Fruit fly (Drosophila melanogaster): ENCODE results near the gene CG42541.
"Not testable (repeated sequence)": the region's sequence is repeated elsewhere in the genome, so short reads cannot be mapped to it uniquely, and the experiment has no call there.

Gene CG42541

DNA sequence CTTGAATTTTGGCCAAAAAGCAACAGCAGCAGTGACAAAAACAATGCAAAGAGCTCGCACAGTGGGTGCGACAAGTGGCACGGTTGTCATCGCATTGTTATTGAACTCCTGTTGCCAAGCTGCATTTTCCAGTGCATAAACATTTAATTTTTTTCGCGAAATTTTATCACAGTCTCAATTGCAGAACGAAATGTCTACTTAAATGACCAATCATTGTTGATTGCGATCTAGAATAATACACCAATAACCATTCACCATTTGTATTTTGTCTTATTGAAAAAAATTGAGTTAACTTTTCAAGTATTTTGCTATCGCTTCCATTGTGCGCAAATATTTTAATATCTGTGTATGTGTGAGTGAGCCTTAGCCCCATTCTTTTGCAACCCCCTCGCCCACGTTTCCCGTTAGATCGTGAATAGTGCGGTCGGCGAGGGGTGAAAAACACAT lies 19.8 kb upstream of the CG42541 start:
- peak in 1 of 2 experiments; percentile 51 for TF ChIP-seq foxo (GFP tag; optimal IDR thresholded peaks at IDR 0.05)
- TF ChIP-seq h (GFP tag; optimal IDR thresholded peaks at IDR 0.05) = no peak
- no peak for TF ChIP-seq Sp1 (GFP tag; optimal IDR thresholded peaks at IDR 0.05)
- TF ChIP-seq ey (GFP tag; optimal IDR thresholded peaks at IDR 0.05) = peak; percentile 12

DNA sequence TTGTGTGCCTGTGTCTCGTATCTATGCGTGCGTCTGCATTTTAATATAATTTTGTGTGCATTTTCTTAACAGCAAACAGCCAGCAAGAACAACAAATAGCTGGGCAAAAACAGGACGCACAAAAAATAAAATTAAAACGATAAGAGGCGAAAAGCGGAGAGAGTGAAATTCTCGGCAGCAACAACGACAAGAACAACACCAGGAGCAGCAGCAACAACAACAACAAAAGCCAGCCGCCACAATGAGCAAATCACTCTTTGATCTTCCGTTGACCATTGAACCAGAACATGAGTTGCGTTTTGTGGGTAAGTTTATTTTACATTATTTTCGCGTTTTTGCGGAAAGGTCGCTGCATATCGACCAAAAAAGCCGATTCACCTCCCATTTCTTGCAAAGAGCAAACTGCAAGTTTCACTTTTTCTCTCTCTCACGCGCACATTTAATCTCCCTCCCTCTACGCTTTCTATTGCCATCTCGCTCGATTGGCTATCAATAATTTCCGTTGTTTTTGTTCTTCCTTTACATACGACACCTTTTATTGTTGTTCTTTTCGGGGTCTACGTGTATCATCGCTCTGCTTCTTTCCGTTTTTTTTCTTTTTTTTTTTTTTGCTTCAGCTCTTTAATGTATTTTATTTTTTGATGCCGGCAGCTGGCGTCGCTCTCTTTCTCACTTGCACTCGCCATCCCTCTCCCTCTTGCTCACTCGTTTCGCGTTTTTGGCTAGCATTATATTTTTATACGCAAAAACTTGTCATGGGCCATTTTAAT lies 19.2 kb upstream of the CG42541 start:
- no peak for TF ChIP-seq tai (GFP tag; optimal IDR thresholded peaks at IDR 0.05)
- peak; percentile 65 for TF ChIP-seq psq (GFP tag; optimal IDR thresholded peaks at IDR 0.05)
- no peak for TF ChIP-seq h (GFP tag; optimal IDR thresholded peaks at IDR 0.05)
- TF ChIP-seq Rel (GFP tag; optimal IDR thresholded peaks at IDR 0.05) = no peak
- peak; percentile 41 for TF ChIP-seq Rel (tag; optimal IDR thresholded peaks at IDR 0.05)
- peak; percentile 40 for TF ChIP-seq Sp1 (GFP tag; optimal IDR thresholded peaks at IDR 0.05)
- no peak for TF ChIP-seq CG32264 (GFP tag; optimal IDR thresholded peaks at IDR 0.05)
- no peak for TF ChIP-seq dmrt93B (GFP tag; optimal IDR thresholded peaks at IDR 0.05)
- TF ChIP-seq Jra (GFP tag; optimal IDR thresholded peaks at IDR 0.05) = peak; percentile 36
- TF ChIP-seq jim (GFP tag; optimal IDR thresholded peaks at IDR 0.05) = peak; percentile 31
- no peak for TF ChIP-seq woc (GFP tag; optimal IDR thresholded peaks at IDR 0.05)
- no peak for TF ChIP-seq GATAd (GFP tag; optimal IDR thresholded peaks at IDR 0.05)
- no peak for TF ChIP-seq br (GFP tag; optimal IDR thresholded peaks at IDR 0.05)
- TF ChIP-seq CrebA (GFP tag; optimal IDR thresholded peaks at IDR 0.05; ENCODE audit: borderline replicate concordance) = no peak
- no peak for TF ChIP-seq dsf (GFP tag; optimal IDR thresholded peaks at IDR 0.05; ENCODE audit: borderline replicate concordance)
- TF ChIP-seq Abd-B (GFP tag; optimal IDR thresholded peaks at IDR 0.05) = no peak

DNA sequence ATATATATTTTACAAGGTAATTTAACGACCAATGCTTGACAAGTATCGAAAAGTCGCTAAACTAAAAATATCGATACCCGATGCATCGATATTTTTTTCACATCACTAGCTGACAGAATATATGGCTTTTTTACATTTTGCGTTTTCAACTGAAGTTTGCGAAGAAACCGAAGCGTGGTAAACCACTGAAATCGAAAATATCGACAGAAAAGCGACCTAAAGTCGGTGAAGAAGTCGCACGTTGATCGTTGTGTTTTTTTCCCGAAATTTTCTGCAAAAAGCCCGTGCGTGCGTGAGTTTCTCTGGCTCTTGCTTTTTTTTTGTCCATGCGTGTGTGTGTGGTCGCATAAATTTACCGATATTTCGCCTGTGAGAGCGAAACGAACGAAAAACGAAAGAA lies 18.5 kb upstream of the CG42541 start, which contains the start of gene Vap33:
TSS of gene Vap33 (plus strand) at position 87 of the 400 bp plus-strand sequence.
- TF ChIP-seq CG9705 (GFP tag; optimal IDR thresholded peaks at IDR 0.05) = no peak
- no peak for TF ChIP-seq sv (GFP tag; optimal IDR thresholded peaks at IDR 0.05)
- TF ChIP-seq GATAd (GFP tag; optimal IDR thresholded peaks at IDR 0.05) = no peak
- no peak for TF ChIP-seq Abd-B (GFP tag; optimal IDR thresholded peaks at IDR 0.05)
- no peak for TF ChIP-seq CG32264 (GFP tag; optimal IDR thresholded peaks at IDR 0.05)
- no peak for TF ChIP-seq OdsH (GFP tag; optimal IDR thresholded peaks at IDR 0.05)
- no peak for TF ChIP-seq foxo (GFP tag; optimal IDR thresholded peaks at IDR 0.05)
- no peak for TF ChIP-seq dmrt93B (GFP tag; optimal IDR thresholded peaks at IDR 0.05)

DNA sequence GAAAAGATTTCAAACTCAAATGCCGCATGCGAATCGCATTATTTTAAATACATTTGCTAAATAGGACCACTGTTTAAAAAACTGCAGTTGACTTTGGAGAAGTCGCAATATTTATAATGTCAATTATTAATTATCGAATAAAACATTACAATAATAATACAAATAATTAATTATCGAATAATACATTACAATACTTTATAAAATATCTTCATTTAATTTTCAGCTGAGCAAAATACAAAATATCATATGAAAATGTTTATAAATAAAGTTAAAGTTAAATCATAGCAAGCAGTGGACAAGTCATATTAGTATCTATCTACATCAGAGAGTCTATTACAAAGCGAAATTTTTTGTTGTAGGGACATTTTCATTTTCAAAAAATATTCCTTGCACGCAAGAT lies 14.4 kb upstream of the CG42541 start, which contains the start of gene Gem4c:
TSS of gene Gem4c (plus strand) at position 301 of the 400 bp plus-strand sequence.
- TF ChIP-seq Mio, OdsH, Hr78 (GFP tag; optimal IDR thresholded peaks at IDR 0.05): not testable (repeated sequence)

DNA sequence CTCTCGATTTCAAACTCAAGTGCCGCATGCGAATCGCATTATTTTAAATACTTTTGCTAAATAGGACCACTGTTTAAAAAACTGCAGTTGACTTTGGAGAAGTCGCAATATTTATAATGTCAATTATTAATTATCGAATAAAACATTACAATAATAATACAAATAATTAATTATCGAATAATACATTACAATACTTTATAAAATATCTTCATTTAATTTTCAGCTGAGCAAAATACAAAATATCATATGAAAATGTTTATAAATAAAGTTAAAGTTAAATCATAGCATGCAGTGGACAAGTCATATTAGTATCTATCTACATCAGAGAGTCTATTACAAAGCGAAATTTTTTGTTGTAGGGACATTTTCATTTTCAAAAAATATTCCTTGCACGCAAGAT lies 10.2 kb upstream of the CG42541 start, which contains the start of gene Gem4b:
TSS of gene Gem4b (plus strand) at position 301 of the 400 bp plus-strand sequence.
- not testable (repeated sequence) for TF ChIP-seq jim, Mio, CG32264 (GFP tag; optimal IDR thresholded peaks at IDR 0.05)

DNA sequence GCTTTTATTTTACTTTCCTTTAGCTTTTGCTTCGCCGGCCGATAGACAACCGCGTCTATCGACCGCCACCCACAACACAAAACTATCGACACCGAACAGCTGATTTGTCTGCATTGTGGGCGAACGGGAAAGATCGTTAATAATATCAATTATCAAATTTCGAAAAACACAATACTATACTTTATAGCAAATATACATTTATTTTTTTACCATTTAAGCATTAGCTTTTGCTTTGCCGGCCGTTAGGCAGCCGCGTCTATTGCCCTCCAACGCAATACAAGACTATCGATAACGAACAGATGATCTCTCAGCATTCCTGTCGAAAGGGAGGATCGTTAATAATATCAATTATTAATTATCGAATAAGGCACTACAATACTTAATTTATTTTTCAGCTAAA lies 5.8 kb upstream of the CG42541 start, which contains the start of the genes CG2938 and Glos:
TSS of gene CG2938 (minus strand) at position 296 of the 400 bp plus-strand sequence.
TSS of gene Glos (plus strand) at position 344 of the 400 bp plus-strand sequence.
- peak; percentile 24 for TF ChIP-seq Hnf4 (GFP tag; optimal IDR thresholded peaks at IDR 0.05)
- TF ChIP-seq sage (GFP tag; optimal IDR thresholded peaks at IDR 0.05) = peak; percentile 4
- no peak for TF ChIP-seq Vsx2 (GFP tag; optimal IDR thresholded peaks at IDR 0.05; ENCODE audit: partially characterized antibody)
- TF ChIP-seq psq (GFP tag; optimal IDR thresholded peaks at IDR 0.05) = peak; percentile 64
- TF ChIP-seq h (GFP tag; optimal IDR thresholded peaks at IDR 0.05) = peak; percentile 9
- no peak for TF ChIP-seq rgr (GFP tag; optimal IDR thresholded peaks at IDR 0.05)
- TF ChIP-seq dl (GFP tag; optimal IDR thresholded peaks at IDR 0.05; ENCODE audit: insufficient read depth in 1 of 2, partially characterized antibody in 2 of 2) = no peak
- no peak for TF ChIP-seq GATAd (GFP tag; optimal IDR thresholded peaks at IDR 0.05)
- no peak for TF ChIP-seq pan (optimal IDR thresholded peaks at IDR 0.05)

Measured in whole organism, wandering third instar larva.